Fruit fly (Drosophila melanogaster): ENCODE measurements around the gene CG8360.

dm6 chr2L:8203748-8204147 lies 9.0 kb upstream of the CG8360 start:
- no peak for TF ChIP-seq CG5180 (GFP tag; optimal IDR thresholded peaks at IDR 0.05)
- TF ChIP-seq HLH3B (GFP tag; IDR thresholded peaks at IDR 0.05), result no peak
- no peak for TF ChIP-seq CG5245 (GFP tag; optimal IDR thresholded peaks at IDR 0.05)
- TF ChIP-seq ci (GFP tag; IDR thresholded peaks at IDR 0.05), result no peak
- no peak for TF ChIP-seq Awh (GFP tag; IDR thresholded peaks at IDR 0.05)
- TF ChIP-seq CG10462 (GFP tag; optimal IDR thresholded peaks at IDR 0.05), result no peak
- no peak for TF ChIP-seq Hr78 (GFP tag; optimal IDR thresholded peaks at IDR 0.05)
- TF ChIP-seq ftz-f1 (GFP tag; optimal IDR thresholded peaks at IDR 0.05), result no peak
